Worm (Caenorhabditis elegans): ENCODE data around the gene gon-14.

DNA sequence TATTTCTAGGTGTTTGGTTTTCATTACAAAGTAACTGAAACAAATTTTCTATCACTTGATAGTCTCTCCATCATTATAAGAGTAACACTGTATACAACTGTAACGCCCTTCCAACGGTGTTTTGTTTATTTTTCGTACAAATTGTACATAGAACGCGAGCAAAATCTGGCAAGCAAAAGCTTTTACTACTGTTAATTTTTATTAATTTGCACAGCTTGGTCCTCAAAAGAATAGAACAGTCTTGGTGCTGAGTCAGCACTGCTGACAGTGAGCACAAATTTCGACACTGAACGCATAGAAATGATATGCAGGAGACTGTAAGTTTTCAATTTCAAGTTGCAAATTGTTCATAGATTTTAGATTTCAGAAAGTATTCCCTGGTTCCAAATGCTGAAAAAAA is 20.7 kb downstream of the gon-14 start, which contains the start of gene ZK1055.2:
- TF ChIP-seq hnd-1 (tag; optimal IDR thresholded peaks at IDR 0.05), result no peak
- TF ChIP-seq tbx-37 (GFP tag; conservative IDR thresholded peaks at IDR 0.05), result no peak

Measured in whole organism, early embryonic.